Worm (Caenorhabditis elegans) whole organism, L2 larva: Measurements from ENCODE around the gene F08G5.3.

Experiments
- R02D3.7 ChIP-seq: fragments of 150-350 bp; optimal IDR thresholded peaks from 2 replicates; lab custom pipeline; 2014; ENCODE audit warnings: missing biosample characterization, missing genetic modification characterization
- alr-1 ChIP-seq: fragments of 150-350 bp; optimal IDR thresholded peaks from 2 replicates; lab custom pipeline; 2014; ENCODE audit warnings: missing biosample characterization, missing genetic modification characterization
- aly-2 ChIP-seq: fragments of 150-350 bp; optimal IDR thresholded peaks from 2 replicates; lab custom pipeline; 2014; ENCODE audit warnings: missing biosample characterization, missing genetic modification characterization
- ama-1 ChIP-seq: fragments of 150-350 bp; optimal IDR thresholded peaks from 2 replicates; lab custom pipeline; 2018; ENCODE audit warnings: inconsistent platforms
- ceh-82 ChIP-seq: fragments of 150-350 bp; optimal IDR thresholded peaks from 2 replicates; lab custom pipeline; 2014; ENCODE audit warnings: missing biosample characterization, missing genetic modification characterization
- lin-13 ChIP-seq: fragments of 150-350 bp; optimal IDR thresholded peaks from 2 replicates; lab custom pipeline; 2014; ENCODE audit warnings: missing biosample characterization, missing genetic modification reagents, missing genetic modification characterization
- lin-39 ChIP-seq: fragments of 150-350 bp; optimal IDR thresholded peaks from 2 replicates; lab custom pipeline; 2014; ENCODE audit warnings: missing biosample characterization, missing genetic modification reagents, missing genetic modification characterization
- nhr-237 ChIP-seq: fragments of 150-350 bp; optimal IDR thresholded peaks from 2 replicates; lab custom pipeline; 2014; ENCODE audit warnings: missing biosample characterization, missing genetic modification characterization
- nhr-77 ChIP-seq: fragments of 150-350 bp; optimal IDR thresholded peaks from 2 replicates; lab custom pipeline; 2014; ENCODE audit warnings: missing biosample characterization, missing genetic modification characterization
- unc-39 ChIP-seq: fragments of 150-350 bp; optimal IDR thresholded peaks from 2 replicates; lab custom pipeline; 2014; ENCODE audit warnings: missing biosample characterization, missing genetic modification characterization
- unc-55 ChIP-seq: fragments of 150-350 bp; sonication (generic microtip); optimal IDR thresholded peaks from 3 replicates; lab custom pipeline; 2014; ENCODE audit warnings: missing biosample characterization, missing genetic modification reagents, missing genetic modification characterization
- ztf-11 ChIP-seq: sonication (generic microtip); optimal IDR thresholded peaks from 2 replicates; lab custom pipeline; 2017; ENCODE audit warnings: missing biosample characterization, missing genetic modification characterization

DNA sequence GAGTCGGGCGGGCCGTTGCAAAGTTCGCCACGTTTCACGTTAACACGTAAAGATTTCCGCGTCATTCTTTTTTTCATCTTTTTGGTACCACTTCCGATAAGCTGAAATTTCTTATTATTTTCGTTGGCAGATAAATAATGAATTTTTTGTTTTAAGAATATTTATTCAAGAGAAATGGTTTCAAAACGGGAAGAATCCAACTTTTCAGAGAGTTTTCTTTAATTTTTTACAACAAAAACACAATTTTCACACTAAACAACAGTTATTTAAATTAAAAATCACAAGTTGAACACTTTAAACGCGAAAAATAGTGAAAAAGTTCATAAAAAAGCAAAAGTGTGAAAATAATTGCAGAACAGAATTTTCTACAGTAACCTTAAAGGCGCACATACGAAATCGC is 36.7 kb upstream of the F08G5.3 start, which contains the start of gene spe-44:
- TF ChIP-seq unc-39 (tag; lab: Kevin White, UChicago), result no peak
- no peak for TF ChIP-seq aly-2 (tag; lab: Kevin White, UChicago)
- TF ChIP-seq ama-1 (lab: Kevin White, UChicago), result no peak
- TF ChIP-seq unc-55 (GFP tag; lab: Kevin White, UChicago), result no peak
- no peak for TF ChIP-seq lin-13 (GFP tag; lab: Kevin White, UChicago)
- no peak for TF ChIP-seq nhr-237 (tag; lab: Kevin White, UChicago)
- no peak for TF ChIP-seq alr-1
- TF ChIP-seq ztf-11, result no peak
- TF ChIP-seq nhr-77 (tag; lab: Kevin White, UChicago), result no peak
- no peak for TF ChIP-seq ceh-82 (tag; lab: Kevin White, UChicago)
- TF ChIP-seq R02D3.7 (tag; lab: Kevin White, UChicago), result no peak
- no peak for TF ChIP-seq lin-39
